Fruit fly (Drosophila melanogaster): ENCODE measurements around the gene TwdlG.
A peak's percentile ranks its signal among the peaks of the same experiment; 100 is the strongest.

Gene TwdlG

dm6 chr3R:4291289-4291688 lies 40.1 kb upstream of the TwdlG start (continued):
- TF ChIP-seq Blimp-1 (GFP tag; optimal IDR thresholded peaks at IDR 0.05), result no peak
- TF ChIP-seq CG8944 (GFP tag; optimal IDR thresholded peaks at IDR 0.05), result no peak
- no peak for TF ChIP-seq trem (tag; optimal IDR thresholded peaks at IDR 0.05)
- TF ChIP-seq Sox102F (GFP tag; optimal IDR thresholded peaks at IDR 0.05), result no peak
- no peak for TF ChIP-seq BtbVII (GFP tag; optimal IDR thresholded peaks at IDR 0.05)
- no peak for TF ChIP-seq tgo (GFP tag; IDR thresholded peaks at IDR 0.05)
- no peak for TF ChIP-seq kah (GFP tag; optimal IDR thresholded peaks at IDR 0.05)
- TF ChIP-seq sisA (GFP tag; IDR thresholded peaks at IDR 0.05), result no peak
- no peak for TF ChIP-seq CG14710 (tag; optimal IDR thresholded peaks at IDR 0.05)
- TF ChIP-seq CG12942 (GFP tag; optimal IDR thresholded peaks at IDR 0.05), result no peak
- TF ChIP-seq Meics (GFP tag; optimal IDR thresholded peaks at IDR 0.05), result no peak
- no peak for TF ChIP-seq ftz-f1 (GFP tag; optimal IDR thresholded peaks at IDR 0.05)
- TF ChIP-seq CG2199 (GFP tag; IDR thresholded peaks at IDR 0.05), result no peak
- TF ChIP-seq z (GFP tag; IDR thresholded peaks at IDR 0.05), result no peak
- no peak for TF ChIP-seq CG15514 (GFP tag; optimal IDR thresholded peaks at IDR 0.05)
- TF ChIP-seq D19A (tag; optimal IDR thresholded peaks at IDR 0.05), result no peak
- no peak for TF ChIP-seq tll (GFP tag; optimal IDR thresholded peaks at IDR 0.05)
- no peak for TF ChIP-seq Six4 (GFP tag; optimal IDR thresholded peaks at IDR 0.05)
- no peak for TF ChIP-seq CHES-1-like (GFP tag; optimal IDR thresholded peaks at IDR 0.05)
- TF ChIP-seq Max (GFP tag; optimal IDR thresholded peaks at IDR 0.05), result no peak
- TF ChIP-seq Bdp1 (GFP tag; optimal IDR thresholded peaks at IDR 0.05), result no peak
- TF ChIP-seq CG9215 (GFP tag; IDR thresholded peaks at IDR 0.05), result no peak
- no peak for TF ChIP-seq CG12155 (GFP tag; optimal IDR thresholded peaks at IDR 0.05)
- no peak for TF ChIP-seq Hr3 (GFP tag; optimal IDR thresholded peaks at IDR 0.05)
- TF ChIP-seq lbe (GFP tag; optimal IDR thresholded peaks at IDR 0.05), result no peak
- no peak for TF ChIP-seq fru (optimal IDR thresholded peaks at IDR 0.05)
- no peak for TF ChIP-seq CG8924 (tag; optimal IDR thresholded peaks at IDR 0.05)
- no peak for TF ChIP-seq lola (GFP tag; optimal IDR thresholded peaks at IDR 0.05)
- TF ChIP-seq eve (GFP tag; optimal IDR thresholded peaks at IDR 0.05), result no peak
- no peak for TF ChIP-seq psq (GFP tag; optimal IDR thresholded peaks at IDR 0.05)
- no peak for TF ChIP-seq Dad (GFP tag; optimal IDR thresholded peaks at IDR 0.05)
- peak; percentile 13 for TF ChIP-seq CG13894 (tag; optimal IDR thresholded peaks at IDR 0.05)
- TF ChIP-seq CG2712 (tag; optimal IDR thresholded peaks at IDR 0.05), result no peak
- peak; percentile 19 for TF ChIP-seq CG1832 (GFP tag; optimal IDR thresholded peaks at IDR 0.05)
- TF ChIP-seq p53 (GFP tag; optimal IDR thresholded peaks at IDR 0.05), result no peak
- no peak for TF ChIP-seq eyg (GFP tag; optimal IDR thresholded peaks at IDR 0.05)
- no peak for TF ChIP-seq CG8478 (optimal IDR thresholded peaks at IDR 0.05)
- TF ChIP-seq pb (GFP tag; optimal IDR thresholded peaks at IDR 0.05), result no peak
- TF ChIP-seq Oaz (GFP tag; IDR thresholded peaks at IDR 0.05), result no peak
- TF ChIP-seq CG1603 (tag; optimal IDR thresholded peaks at IDR 0.05), result no peak
- TF ChIP-seq Atf3 (GFP tag; optimal IDR thresholded peaks at IDR 0.05), result no peak
- TF ChIP-seq seq (GFP tag; IDR thresholded peaks at IDR 0.05), result no peak
- TF ChIP-seq sim (GFP tag; IDR thresholded peaks at IDR 0.05), result no peak
- TF ChIP-seq Scr (GFP tag; IDR thresholded peaks at IDR 0.05; ENCODE audit: partially characterized antibody), result no peak
- TF ChIP-seq pfk (GFP tag; optimal IDR thresholded peaks at IDR 0.05), result no peak
- no peak for TF ChIP-seq CG18476 (GFP tag; optimal IDR thresholded peaks at IDR 0.05)
- 0 out of 4 replicates have a peak, but pooled peaks have one; percentile 28 for TF ChIP-seq chinmo (GFP tag; IDR thresholded peaks at IDR 0.05; ENCODE audit: partially characterized antibody)
- no peak for TF ChIP-seq CG10267 (tag; optimal IDR thresholded peaks at IDR 0.05)
- peak; percentile 9 for TF ChIP-seq CG34376 (GFP tag; optimal IDR thresholded peaks at IDR 0.05)
- peak; percentile 82 for TF ChIP-seq Deaf1 (tag; optimal IDR thresholded peaks at IDR 0.05)
- no peak for TF ChIP-seq vnd (GFP tag; IDR thresholded peaks at IDR 0.05; ENCODE audit: partially characterized antibody)
- TF ChIP-seq ham (GFP tag; IDR thresholded peaks at IDR 0.05), result no peak

Measured in whole organism, embryonic.